Worm (Caenorhabditis elegans): ENCODE data around the gene T24B8.4.

- TF ChIP-seq ztf-11 (tag; optimal IDR thresholded peaks at IDR 0.05): no peak
- no peak for TF ChIP-seq unc-39 (tag; optimal IDR thresholded peaks at IDR 0.05)
- no peak for TF ChIP-seq flh-1 (GFP tag; optimal IDR thresholded peaks at IDR 0.05)
- no peak for TF ChIP-seq elt-3 (tag; optimal IDR thresholded peaks at IDR 0.05)
- TF ChIP-seq ces-1 (GFP tag; optimal IDR thresholded peaks at IDR 0.05): no peak
- TF ChIP-seq mep-1 (tag; optimal IDR thresholded peaks at IDR 0.05): no peak
- TF ChIP-seq lin-13 (tag; optimal IDR thresholded peaks at IDR 0.05): no peak
- no peak for TF ChIP-seq M03D4.4 (tag; optimal IDR thresholded peaks at IDR 0.05)
- no peak for TF ChIP-seq lsy-2 (tag; optimal IDR thresholded peaks at IDR 0.05)
Measured at ce11 chrII:9021625-9022024, 49.0 kb downstream of the T24B8.4 start.

All from whole organism, mixed stage, embryonic.